Worm (Caenorhabditis elegans): Measurements from ENCODE around the gene htp-2.

DNA sequence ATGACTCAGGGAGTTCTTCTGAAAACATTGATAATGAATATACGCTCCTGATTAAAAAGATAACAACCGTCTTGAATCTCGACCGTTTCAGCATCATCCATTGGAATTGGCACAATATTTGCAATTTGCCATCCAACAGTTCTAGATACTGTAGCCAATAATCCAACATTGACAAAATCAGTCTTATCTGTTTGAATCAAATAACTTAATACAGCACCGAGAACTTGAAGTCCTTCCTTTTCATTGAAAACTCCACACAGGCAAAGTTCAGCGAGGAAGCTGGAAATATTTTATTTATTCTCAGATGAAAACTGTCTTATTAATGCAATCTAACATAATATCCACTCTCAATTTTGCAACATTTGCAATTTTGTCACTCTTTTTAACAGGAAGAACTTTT, 47.1 kb upstream of the htp-2 start:
- no peak for TF ChIP-seq him-1 (tag; optimal IDR thresholded peaks at IDR 0.05)
- no peak for TF ChIP-seq W03F9.2 (tag; optimal IDR thresholded peaks at IDR 0.05)
